Fruit fly (Drosophila melanogaster) whole organism, larva: Measurements from ENCODE around the gene CG6415.

ENCODE experiments used
- noc ChIP-seq: fragments of 200-800 bp; sonication (Bioruptor generic); optimal IDR thresholded peaks from 3 replicates; lab custom pipeline; 2019; ENCODE audit warnings: missing biosample characterization, mild to moderate bottlenecking, missing genetic modification characterization, moderate library complexity

Gene CG6415

dm6 chr2L:10703281-10703680 is at the start of gene CG6415:
Gene CG6415, plus strand, starts transcription at chr2L:10703621.
- peak; percentile 92 for TF ChIP-seq noc (tag; lab: Kevin White, UChicago)

dm6 chr2L:10654520-10654919 is 48.9 kb upstream of the CG6415 start:
- TF ChIP-seq noc (tag; lab: Kevin White, UChicago): no peak

- TF ChIP-seq noc (tag; lab: Kevin White, UChicago): no peak
These were observed 45.4 kb upstream of the CG6415 start, which contains the start of gene CG45690 for dm6 chr2L:10657981-10658380. Gene CG45690, plus strand, starts transcription at chr2L:10658281.

dm6 chr2L:10661490-10662240 is 41.8 kb upstream of the CG6415 start, which contains the start of gene CG31871:
Gene CG31871, plus strand, starts transcription at chr2L:10662081.
- peak; percentile 17 for TF ChIP-seq noc (tag; lab: Kevin White, UChicago)

- TF ChIP-seq noc (tag; lab: Kevin White, UChicago): peak; percentile 57
These were observed 37.8 kb upstream of the CG6415 start for dm6 chr2L:10665603-10666002.

- TF ChIP-seq noc (tag; lab: Kevin White, UChicago): no peak
These were observed 31.9 kb upstream of the CG6415 start for dm6 chr2L:10671530-10671929.

dm6 chr2L:10672989-10673388 is 30.4 kb upstream of the CG6415 start:
- no peak for TF ChIP-seq noc (tag; lab: Kevin White, UChicago)

- peak; percentile 38 for TF ChIP-seq noc (tag; lab: Kevin White, UChicago)
These were observed 26.3 kb upstream of the CG6415 start, which contains the start of gene CG17104 for dm6 chr2L:10676933-10677714. Gene CG17104, plus strand, starts transcription at chr2L:10677198.

- TF ChIP-seq noc (tag; lab: Kevin White, UChicago): no peak
These were observed 25.7 kb upstream of the CG6415 start for dm6 chr2L:10677715-10678088.

- peak; percentile 10 for TF ChIP-seq noc (tag; lab: Kevin White, UChicago)
These were observed 23.9 kb upstream of the CG6415 start for dm6 chr2L:10679568-10679967.

- no peak for TF ChIP-seq noc (tag; lab: Kevin White, UChicago)
These were observed 22.8 kb upstream of the CG6415 start, which contains the start of gene CG17105 for dm6 chr2L:10680584-10681080. Gene CG17105, plus strand, starts transcription at chr2L:10681030.

dm6 chr2L:10681602-10682001 is 21.8 kb upstream of the CG6415 start, which contains the start of gene CG17107:
Gene CG17107, plus strand, starts transcription at chr2L:10681902.
- no peak for TF ChIP-seq noc (tag; lab: Kevin White, UChicago)

dm6 chr2L:10682197-10682596 is 21.2 kb upstream of the CG6415 start:
- no peak for TF ChIP-seq noc (tag; lab: Kevin White, UChicago)

- TF ChIP-seq noc (tag; lab: Kevin White, UChicago): peak; percentile 58
These were observed 20.5 kb upstream of the CG6415 start for dm6 chr2L:10682912-10683311.

dm6 chr2L:10684309-10684708 is 19.1 kb upstream of the CG6415 start, which contains the start of gene CG7299:
Gene CG7299, minus strand, starts transcription at chr2L:10684409.
- no peak for TF ChIP-seq noc (tag; lab: Kevin White, UChicago)

- TF ChIP-seq noc (tag; lab: Kevin White, UChicago): no peak
These were observed 17.8 kb upstream of the CG6415 start for dm6 chr2L:10685666-10686065.
